Worm (Caenorhabditis elegans): ENCODE data around the gene cyn-16.

DNA sequence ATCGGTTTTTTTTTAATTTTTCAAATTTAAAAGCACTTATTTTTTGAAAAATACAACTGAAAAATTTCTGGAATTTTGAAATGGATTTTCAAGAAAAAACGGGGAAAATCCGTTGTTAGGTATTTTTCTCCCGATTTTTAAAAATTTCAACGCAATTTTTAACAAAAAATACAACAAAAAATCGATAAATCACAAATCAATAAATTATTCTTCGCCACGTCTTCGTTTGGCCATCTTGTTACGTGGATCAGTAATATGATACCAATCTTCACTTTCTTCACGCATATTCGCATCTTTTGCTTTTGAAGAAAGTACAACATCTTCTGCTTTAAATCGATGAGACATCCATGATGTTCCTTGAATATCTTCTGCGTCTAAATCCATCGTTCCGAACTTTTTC is 7.8 kb downstream of the cyn-16 start:
- TF ChIP-seq ceh-82 (tag; optimal IDR thresholded peaks at IDR 0.05) (no peak), nhr-11 (tag; optimal IDR thresholded peaks at IDR 0.05) (no peak), ztf-1 (GFP tag; conservative IDR thresholded peaks at IDR 0.05) (no peak), elt-1 (tag; optimal IDR thresholded peaks at IDR 0.05) (no peak), fos-1 (tag; optimal IDR thresholded peaks at IDR 0.05) (no peak), alr-1 (tag; optimal IDR thresholded peaks at IDR 0.05) (no peak), ztf-4 (tag; optimal IDR thresholded peaks at IDR 0.05) (no peak), lin-13 (GFP tag; optimal IDR thresholded peaks at IDR 0.05) (no peak), blmp-1 (tag; optimal IDR thresholded peaks at IDR 0.05; ENCODE audit: insufficient read depth) (no peak), egl-27 (tag; optimal IDR thresholded peaks at IDR 0.05) (no peak), lin-39 (tag; optimal IDR thresholded peaks at IDR 0.05) (no peak), nhr-23 (tag; optimal IDR thresholded peaks at IDR 0.05) (no peak), nhr-12 (tag; optimal IDR thresholded peaks at IDR 0.05) (no peak), unc-39 (tag; optimal IDR thresholded peaks at IDR 0.05) (no peak)
